Fruit fly (Drosophila melanogaster) whole organism, pupa: Measurements from ENCODE around the gene CG5618.
A peak's percentile ranks its signal among the peaks of the same experiment; 100 is the strongest.

ENCODE experiments used
- CG10348 ChIP-seq: fragments of 200-800 bp; sonication (Bioruptor generic); IDR thresholded peaks from 2 replicates; pipeline ENCODE4 v1.3.6; 2022; ENCODE audit warnings: missing biosample characterization, missing genetic modification characterization
- CG15710 ChIP-seq: fragments of 200-800 bp; sonication (Bioruptor generic); optimal IDR thresholded peaks from 2 replicates; lab custom pipeline; 2018; ENCODE audit warnings: missing biosample characterization, mild to moderate bottlenecking, missing genetic modification characterization, moderate library complexity
- CG32121 ChIP-seq: fragments of 200-800 bp; sonication (Bioruptor generic); IDR thresholded peaks from 2 replicates; pipeline ENCODE4 v1.3.6; 2022; ENCODE audit warnings: missing biosample characterization, missing genetic modification characterization
- CG34367 ChIP-seq: fragments of 200-800 bp; sonication (Bioruptor generic); optimal IDR thresholded peaks from 2 replicates; lab custom pipeline; 2018; ENCODE audit warnings: missing biosample characterization, mild to moderate bottlenecking, missing genetic modification characterization
- CG4496 ChIP-seq: fragments of 200-800 bp; sonication (Bioruptor generic); IDR thresholded peaks from 3 replicates; pipeline ENCODE4 v1.3.6; 2022; ENCODE audit warnings: missing biosample characterization, missing genetic modification characterization
- CG8159 ChIP-seq: fragments of 200-800 bp; sonication (Bioruptor generic); optimal IDR thresholded peaks from 3 replicates; lab custom pipeline; 2018; ENCODE audit warnings: missing biosample characterization, mild to moderate bottlenecking, missing genetic modification characterization, moderate library complexity
- CG8301 ChIP-seq: fragments of 200-800 bp; sonication (Bioruptor generic); optimal IDR thresholded peaks from 2 replicates; lab custom pipeline; 2018; ENCODE audit warnings: missing biosample characterization, mild to moderate bottlenecking, missing genetic modification characterization
- D1 ChIP-seq: fragments of 200-800 bp; sonication (Bioruptor generic); optimal IDR thresholded peaks from 2 replicates; lab custom pipeline; 2018; ENCODE audit warnings: missing biosample characterization, mild to moderate bottlenecking, missing genetic modification characterization, moderate library complexity
- EcR ChIP-seq: fragments of 200-800 bp; sonication (Bioruptor generic); optimal IDR thresholded peaks from 3 replicates; lab custom pipeline; 2019; ENCODE audit warnings: missing biosample characterization, missing genetic modification characterization, mild to moderate bottlenecking, moderate library complexity, missing genetic modification reagents
- Ets98B ChIP-seq: fragments of 200-800 bp; sonication (Bioruptor generic); IDR thresholded peaks from 2 replicates; pipeline ENCODE4 v1.3.6; 2022; ENCODE audit warnings: missing biosample characterization, missing genetic modification characterization
- Pif1A ChIP-seq: fragments of 200-800 bp; sonication (Bioruptor generic); optimal IDR thresholded peaks from 3 replicates; lab custom pipeline; 2016; ENCODE audit warnings: missing biosample characterization, missing genetic modification characterization
- fd96Ca ChIP-seq: fragments of 200-800 bp; sonication (Bioruptor generic); IDR thresholded peaks from 3 replicates; pipeline ENCODE4 v1.3.6; 2022; ENCODE audit warnings: missing biosample characterization, missing genetic modification characterization
- gl ChIP-seq: fragments of 200-800 bp; sonication (Bioruptor generic); optimal IDR thresholded peaks from 2 replicates; lab custom pipeline; 2018; ENCODE audit warnings: missing biosample characterization, mild to moderate bottlenecking, missing genetic modification characterization
- rn ChIP-seq: fragments of 200-800 bp; sonication (Bioruptor generic); IDR thresholded peaks from 2 replicates; pipeline ENCODE4 v1.3.6; 2022; ENCODE audit warnings: missing biosample characterization, missing genetic modification characterization

DNA sequence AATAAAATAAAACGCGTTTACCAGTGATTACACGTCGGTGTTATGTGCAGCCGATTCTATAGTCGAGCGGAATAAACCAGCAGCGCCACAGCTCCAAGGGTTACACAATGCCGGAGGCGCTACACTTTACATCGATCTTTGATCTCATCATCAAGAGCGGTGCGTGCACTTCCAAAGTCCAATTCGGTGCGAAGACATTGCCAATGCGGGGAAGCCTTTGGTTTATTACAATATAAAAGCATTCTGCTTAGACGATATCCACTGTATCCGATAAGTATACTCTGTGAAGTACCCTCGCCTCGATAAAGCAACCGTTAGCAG lies 34.6 kb downstream of the CG5618 start:
- no peak for TF ChIP-seq EcR
- TF ChIP-seq CG10348 (GFP tag; lab: Robert Waterston, UW): no peak
- TF ChIP-seq gl (tag; lab: Kevin White, UChicago): peak; percentile 45
- no peak for TF ChIP-seq D1 (tag; lab: Kevin White, UChicago)
- TF ChIP-seq CG32121 (GFP tag; lab: Robert Waterston, UW): no peak
- no peak for TF ChIP-seq CG8159 (tag; lab: Kevin White, UChicago)
- no peak for TF ChIP-seq CG15710 (tag; lab: Kevin White, UChicago)
- no peak for TF ChIP-seq CG8301
- TF ChIP-seq Pif1A (GFP tag; lab: Kevin White, UChicago): no peak
- no peak for TF ChIP-seq CG4496 (GFP tag; lab: Robert Waterston, UW)
- TF ChIP-seq fd96Ca: no peak
- no peak for TF ChIP-seq CG34367 (tag; lab: Kevin White, UChicago)
- TF ChIP-seq Ets98B (GFP tag; lab: Robert Waterston, UW): no peak
- TF ChIP-seq rn: no peak
